Worm (Caenorhabditis elegans) whole organism, early embryonic: ENCODE results near the gene T25B9.11.

Experiments
- B0310.2 ChIP-seq: sonication (generic microtip); optimal IDR thresholded peaks from 2 replicates; lab custom pipeline; 2016; ENCODE audit warnings: mild to moderate bottlenecking, missing genetic modification characterization, missing compliant biosample characterization
- F13C5.2 ChIP-seq: sonication (generic microtip); optimal IDR thresholded peaks from 2 replicates; lab custom pipeline; 2017; ENCODE audit warnings: mild to moderate bottlenecking, missing genetic modification characterization, inconsistent platforms, missing compliant biosample characterization
- ama-1 ChIP-seq: fragments of 150-350 bp; optimal IDR thresholded peaks from 2 replicates; lab custom pipeline; 2014
- ceh-13 ChIP-seq: fragments of 200-800 bp; sonication (Bioruptor generic); optimal IDR thresholded peaks from 2 replicates; lab custom pipeline; 2018; ENCODE audit warnings: mild to moderate bottlenecking, missing genetic modification characterization, missing compliant biosample characterization
- ceh-36 ChIP-seq: sonication (generic microtip); optimal IDR thresholded peaks from 2 replicates; lab custom pipeline; 2016; ENCODE audit warnings: missing genetic modification characterization, inconsistent platforms, missing compliant biosample characterization
- ets-7 ChIP-seq: sonication (generic microtip); optimal IDR thresholded peaks from 2 replicates; lab custom pipeline; 2016; ENCODE audit warnings: missing genotype, missing genetic modification characterization, missing compliant biosample characterization
- flt-1 ChIP-seq: fragments of 200-800 bp; sonication (Bioruptor generic); IDR thresholded peaks from 2 replicates; pipeline ENCODE4 v1.3.6; 2022; ENCODE audit warnings: missing genetic modification characterization, missing compliant biosample characterization
- hmbx-1 ChIP-seq: sonication (generic microtip); optimal IDR thresholded peaks from 2 replicates; lab custom pipeline; 2016; ENCODE audit warnings: mild to moderate bottlenecking, missing genetic modification characterization, missing compliant biosample characterization
- hmg-4 ChIP-seq: fragments of 200-800 bp; sonication (Bioruptor generic); optimal IDR thresholded peaks from 2 replicates; lab custom pipeline; 2018; ENCODE audit warnings: mild to moderate bottlenecking, missing genetic modification characterization, missing compliant biosample characterization
- pes-1 ChIP-seq: fragments of 200-800 bp; sonication (Bioruptor generic); IDR thresholded peaks from 2 replicates; pipeline ENCODE4 v1.3.6; 2022; ENCODE audit warnings: missing genetic modification reagents, missing genetic modification characterization, missing compliant biosample characterization
- scrt-1 ChIP-seq: fragments of 200-800 bp; sonication (Bioruptor generic); IDR thresholded peaks from 2 replicates; pipeline ENCODE4 v1.3.6; 2022; ENCODE audit warnings: missing genetic modification characterization, missing compliant biosample characterization
- tbx-11 ChIP-seq: fragments of 200-800 bp; sonication (Bioruptor generic); IDR thresholded peaks from 2 replicates; pipeline ENCODE4 v1.3.6; 2022; ENCODE audit warnings: missing genetic modification characterization, missing compliant biosample characterization
- tbx-37 ChIP-seq: fragments of 200-800 bp; sonication (Bioruptor generic); conservative IDR thresholded peaks from 2 replicates; pipeline ENCODE4 v1.3.6; 2022; ENCODE audit warnings: missing genetic modification reagents, missing genetic modification characterization, missing compliant biosample characterization

- TF ChIP-seq ceh-36 (tag; lab: Kevin White, UChicago) (no peak), hmg-4 (GFP tag; lab: Kevin White, UChicago) (no peak), ceh-13 (GFP tag; lab: Kevin White, UChicago) (no peak), F13C5.2 (no peak), tbx-11 (GFP tag; lab: Robert Waterston, UW) (no peak), scrt-1 (no peak), ama-1 (lab: Kevin White, UChicago) (no peak), flt-1 (GFP tag; lab: Robert Waterston, UW) (no peak), B0310.2 (tag; lab: Kevin White, UChicago) (no peak), hmbx-1 (tag; lab: Kevin White, UChicago) (no peak), ets-7 (tag; lab: Kevin White, UChicago) (no peak), tbx-37 (GFP tag; lab: Robert Waterston, UW) (no peak), pes-1 (GFP tag; lab: Robert Waterston, UW) (no peak)
These were observed 26.0 kb upstream of the T25B9.11 start, which contains the start of gene ssp-34 for ce11 chrIV:10738328-10738727.
